Fruit fly (Drosophila melanogaster) whole organism, embryonic: ENCODE results near the gene ghi.

Experiments
- Atf-2 ChIP-seq: fragments of 200-800 bp; sonication (Bioruptor generic); optimal IDR thresholded peaks from 2 replicates; lab custom pipeline; 2016; ENCODE audit warnings: missing biosample characterization, missing genetic modification characterization
- C15 ChIP-seq: fragments of 200-800 bp; sonication (Bioruptor generic); IDR thresholded peaks from 3 replicates; pipeline ENCODE4 v1.3.6; 2022; ENCODE audit warnings: missing biosample characterization, missing genetic modification characterization
- CG1024 ChIP-seq: fragments of 200-800 bp; sonication (Bioruptor generic); IDR thresholded peaks from 2 replicates; pipeline ENCODE4 v1.3.6; 2022; ENCODE audit warnings: missing biosample characterization, missing genetic modification characterization
- CG10274 ChIP-seq: fragments of 200-800 bp; sonication (Bioruptor generic); optimal IDR thresholded peaks from 3 replicates; lab custom pipeline; 2017; ENCODE audit warnings: missing biosample characterization, mild to moderate bottlenecking, missing genetic modification characterization
- CG10366 ChIP-seq: fragments of 200-800 bp; sonication (Bioruptor generic); IDR thresholded peaks from 2 replicates; pipeline ENCODE4 v1.3.6; 2022; ENCODE audit warnings: missing biosample characterization, missing genetic modification characterization
- CG10654 ChIP-seq: fragments of 200-800 bp; sonication (Bioruptor generic); optimal IDR thresholded peaks from 2 replicates; lab custom pipeline; 2016; ENCODE audit warnings: missing biosample characterization, missing genetic modification characterization
- CG11504 ChIP-seq: fragments of 200-800 bp; sonication (Bioruptor generic); optimal IDR thresholded peaks from 3 replicates; lab custom pipeline; 2019; ENCODE audit warnings: missing biosample characterization, mild to moderate bottlenecking, missing genetic modification characterization, moderate library complexity
- CG12219 ChIP-seq: fragments of 200-800 bp; sonication (Bioruptor generic); optimal IDR thresholded peaks from 3 replicates; lab custom pipeline; 2018; ENCODE audit warnings: missing biosample characterization, mild to moderate bottlenecking, missing genetic modification characterization
- CG12942 ChIP-seq: fragments of 200-800 bp; sonication (Bioruptor generic); optimal IDR thresholded peaks from 3 replicates; lab custom pipeline; 2016; ENCODE audit warnings: missing biosample characterization, missing genetic modification characterization
- CG13424 ChIP-seq: fragments of 200-800 bp; sonication (Bioruptor generic); optimal IDR thresholded peaks from 2 replicates; lab custom pipeline; 2019; ENCODE audit warnings: missing biosample characterization, mild to moderate bottlenecking, missing genetic modification characterization, moderate library complexity
- CG14667 ChIP-seq: fragments of 200-800 bp; sonication (Bioruptor generic); IDR thresholded peaks from 2 replicates; pipeline ENCODE4 v1.3.6; 2022; ENCODE audit warnings: missing biosample characterization, missing genetic modification characterization
- CG15601 ChIP-seq: fragments of 200-800 bp; sonication (Bioruptor generic); optimal IDR thresholded peaks from 3 replicates; lab custom pipeline; 2019; ENCODE audit warnings: missing biosample characterization, mild to moderate bottlenecking, missing genetic modification characterization, moderate library complexity
- CG17829 ChIP-seq: fragments of 200-800 bp; optimal IDR thresholded peaks from 2 replicates; lab custom pipeline; 2019; ENCODE audit warnings: missing biosample characterization, mild to moderate bottlenecking, missing genetic modification characterization, moderate library complexity
- CG18476 ChIP-seq: fragments of 200-800 bp; sonication (Bioruptor generic); optimal IDR thresholded peaks from 2 replicates; lab custom pipeline; 2016; ENCODE audit warnings: missing biosample characterization, mild to moderate bottlenecking, missing genetic modification characterization
- CG2712 ChIP-seq: fragments of 200-800 bp; optimal IDR thresholded peaks from 3 replicates; lab custom pipeline; 2019; ENCODE audit warnings: missing biosample characterization, mild to moderate bottlenecking, missing genetic modification characterization, moderate library complexity
- CG30403 ChIP-seq: fragments of 200-800 bp; sonication (Bioruptor generic); optimal IDR thresholded peaks from 3 replicates; lab custom pipeline; 2016; ENCODE audit warnings: missing biosample characterization, missing genetic modification characterization
- CG3163 ChIP-seq: fragments of 200-800 bp; sonication (Bioruptor generic); optimal IDR thresholded peaks from 3 replicates; lab custom pipeline; 2016; ENCODE audit warnings: missing biosample characterization, missing genetic modification characterization
- CG33557 ChIP-seq: fragments of 200-800 bp; sonication (Bioruptor generic); optimal IDR thresholded peaks from 2 replicates; lab custom pipeline; 2019; ENCODE audit warnings: missing biosample characterization, mild to moderate bottlenecking, missing genetic modification characterization, moderate library complexity
- CG4424 ChIP-seq: fragments of 200-800 bp; sonication (Bioruptor generic); optimal IDR thresholded peaks from 3 replicates; lab custom pipeline; 2016; ENCODE audit warnings: missing biosample characterization, missing genetic modification characterization
- CG6683 ChIP-seq: fragments of 200-800 bp; sonication (Bioruptor generic); optimal IDR thresholded peaks from 2 replicates; lab custom pipeline; 2017; ENCODE audit warnings: missing biosample characterization, mild to moderate bottlenecking, missing genetic modification characterization, missing genetic modification reagents
- CG8089 ChIP-seq: fragments of 200-800 bp; sonication (Bioruptor generic); optimal IDR thresholded peaks from 3 replicates; lab custom pipeline; 2016; ENCODE audit warnings: missing biosample characterization, missing genetic modification characterization
- CG8281 ChIP-seq: fragments of 200-800 bp; sonication (Bioruptor generic); optimal IDR thresholded peaks from 2 replicates; lab custom pipeline; 2018; ENCODE audit warnings: missing biosample characterization, mild to moderate bottlenecking, missing genetic modification characterization, moderate library complexity
- CG8765 ChIP-seq: fragments of 200-800 bp; sonication (Bioruptor generic); IDR thresholded peaks from 2 replicates; pipeline ENCODE4 v1.3.6; 2022; ENCODE audit warnings: missing biosample characterization, missing genetic modification characterization
- CG9609 ChIP-seq: fragments of 200-800 bp; sonication (Bioruptor generic); optimal IDR thresholded peaks from 3 replicates; lab custom pipeline; 2016; ENCODE audit warnings: missing biosample characterization, missing genetic modification characterization
- CkIIα-i1 ChIP-seq: fragments of 200-800 bp; sonication (Bioruptor generic); IDR thresholded peaks from 2 replicates; pipeline ENCODE4 v1.3.6; 2022; ENCODE audit warnings: missing biosample characterization, missing genetic modification characterization
- Ets97D ChIP-seq: fragments of 200-800 bp; sonication (Bioruptor generic); optimal IDR thresholded peaks from 3 replicates; lab custom pipeline; 2016; ENCODE audit warnings: missing biosample characterization, missing genetic modification characterization
- HLHmδ ChIP-seq: fragments of 200-800 bp; sonication (Bioruptor generic); optimal IDR thresholded peaks from 2 replicates; lab custom pipeline; 2018; ENCODE audit warnings: missing biosample characterization, mild to moderate bottlenecking, missing genetic modification characterization, moderate library complexity
- Hey ChIP-seq: fragments of 200-800 bp; sonication (Bioruptor generic); optimal IDR thresholded peaks from 3 replicates; lab custom pipeline; 2018; ENCODE audit warnings: missing biosample characterization, mild to moderate bottlenecking, missing genetic modification characterization
- Hr3 ChIP-seq: fragments of 200-800 bp; sonication (Bioruptor generic); optimal IDR thresholded peaks from 3 replicates; lab custom pipeline; 2016; ENCODE audit warnings: missing biosample characterization, missing genetic modification characterization
- Myb ChIP-seq: fragments of 200-800 bp; sonication (Bioruptor generic); optimal IDR thresholded peaks from 2 replicates; lab custom pipeline; 2016; ENCODE audit warnings: missing biosample characterization, missing genetic modification characterization
- Opbp ChIP-seq: fragments of 200-800 bp; sonication (Bioruptor generic); IDR thresholded peaks from 3 replicates; pipeline ENCODE4 v1.3.6; 2022; ENCODE audit warnings: missing biosample characterization, missing genetic modification characterization; ENCODE audit not compliant: partially characterized antibody
- Six4 ChIP-seq: fragments of 200-800 bp; sonication (Bioruptor generic); optimal IDR thresholded peaks from 2 replicates; lab custom pipeline; 2016; ENCODE audit warnings: missing biosample characterization, missing genetic modification characterization
- Tbp ChIP-seq: fragments of >200 bp; optimal IDR thresholded peaks from 2 replicates; lab custom pipeline; 2018; ENCODE audit warnings: missing biosample characterization, missing genetic modification characterization
- Vsx1 ChIP-seq: fragments of 200-800 bp; sonication (Bioruptor generic); optimal IDR thresholded peaks from 2 replicates; lab custom pipeline; 2017; ENCODE audit warnings: missing biosample characterization, mild to moderate bottlenecking, missing genetic modification characterization, missing genetic modification reagents
- Xbp1 ChIP-seq: fragments of 200-800 bp; sonication (Bioruptor generic); optimal IDR thresholded peaks from 3 replicates; lab custom pipeline; 2016; ENCODE audit warnings: missing biosample characterization, mild to moderate bottlenecking, missing genetic modification characterization
- YL-1 ChIP-seq: fragments of 200-800 bp; sonication (Bioruptor generic); optimal IDR thresholded peaks from 3 replicates; lab custom pipeline; 2017; ENCODE audit warnings: missing biosample characterization, mild to moderate bottlenecking, missing genetic modification characterization
- abd-A ChIP-seq: fragments of 200-800 bp; sonication (Bioruptor generic); optimal IDR thresholded peaks from 3 replicates; lab custom pipeline; 2019; ENCODE audit warnings: missing biosample characterization, mild to moderate bottlenecking, missing genetic modification characterization, moderate library complexity
- cato ChIP-seq: fragments of 200-800 bp; sonication (Bioruptor generic); optimal IDR thresholded peaks from 2 replicates; lab custom pipeline; 2016; ENCODE audit warnings: missing biosample characterization, missing genetic modification characterization, borderline replicate concordance
- chif ChIP-seq, 2 experiments: fragments of 200-800 bp; sonication (Bioruptor generic); optimal IDR thresholded peaks; 3 replicates each; lab custom pipeline; 2016; ENCODE audit warnings: missing biosample characterization in 2 of 2, missing genetic modification characterization in 2 of 2
- chm ChIP-seq: fragments of 200-800 bp; sonication (Bioruptor generic); IDR thresholded peaks from 2 replicates; pipeline ENCODE4 v1.3.6; 2022; ENCODE audit warnings: missing biosample characterization, missing genetic modification characterization
- cwo ChIP-seq: fragments of 200-800 bp; sonication (Bioruptor generic); optimal IDR thresholded peaks from 3 replicates; lab custom pipeline; 2017; ENCODE audit warnings: missing biosample characterization, missing genetic modification characterization, mild to moderate bottlenecking, moderate library complexity, missing genetic modification reagents
- dati ChIP-seq: fragments of 200-800 bp; sonication (Bioruptor generic); IDR thresholded peaks from 2 replicates; pipeline ENCODE4 v1.3.6; 2022; ENCODE audit warnings: missing biosample characterization, missing genetic modification characterization
- grau ChIP-seq: fragments of 200-800 bp; optimal IDR thresholded peaks from 3 replicates; lab custom pipeline; 2019; ENCODE audit warnings: missing biosample characterization, mild to moderate bottlenecking, missing genetic modification characterization, moderate library complexity
- kay ChIP-seq: fragments of 200-800 bp; sonication (Bioruptor generic); optimal IDR thresholded peaks from 2 replicates; lab custom pipeline; 2016; ENCODE audit warnings: missing biosample characterization, missing genetic modification characterization
- sim ChIP-seq: fragments of 200-800 bp; sonication (Bioruptor generic); IDR thresholded peaks from 2 replicates; pipeline ENCODE4 v1.3.6; 2022; ENCODE audit warnings: missing biosample characterization, missing genetic modification characterization
- slbo ChIP-seq: fragments of 200-800 bp; sonication (Bioruptor generic); IDR thresholded peaks from 2 replicates; pipeline ENCODE4 v1.3.6; 2022; ENCODE audit warnings: missing biosample characterization, missing genetic modification characterization
- ttk ChIP-seq: fragments of 200-800 bp; sonication (Bioruptor generic); IDR thresholded peaks from 2 replicates; pipeline ENCODE4 v2.1.2; 2022; ENCODE audit warnings: missing biosample characterization, missing genetic modification characterization
- usp ChIP-seq: fragments of >200 bp; optimal IDR thresholded peaks from 2 replicates; lab custom pipeline; 2017; ENCODE audit warnings: missing biosample characterization, missing genetic modification characterization
- zen2 ChIP-seq: fragments of 200-800 bp; sonication (Bioruptor generic); IDR thresholded peaks from 3 replicates; pipeline ENCODE4 v1.3.6; 2022; ENCODE audit warnings: missing biosample characterization, missing genetic modification characterization; ENCODE audit not compliant: partially characterized antibody
- zfh1 ChIP-seq: fragments of 200-800 bp; sonication (Bioruptor generic); IDR thresholded peaks from 3 replicates; pipeline ENCODE4 v1.3.6; 2022; ENCODE audit warnings: missing biosample characterization, missing genetic modification characterization

The ghi gene

DNA sequence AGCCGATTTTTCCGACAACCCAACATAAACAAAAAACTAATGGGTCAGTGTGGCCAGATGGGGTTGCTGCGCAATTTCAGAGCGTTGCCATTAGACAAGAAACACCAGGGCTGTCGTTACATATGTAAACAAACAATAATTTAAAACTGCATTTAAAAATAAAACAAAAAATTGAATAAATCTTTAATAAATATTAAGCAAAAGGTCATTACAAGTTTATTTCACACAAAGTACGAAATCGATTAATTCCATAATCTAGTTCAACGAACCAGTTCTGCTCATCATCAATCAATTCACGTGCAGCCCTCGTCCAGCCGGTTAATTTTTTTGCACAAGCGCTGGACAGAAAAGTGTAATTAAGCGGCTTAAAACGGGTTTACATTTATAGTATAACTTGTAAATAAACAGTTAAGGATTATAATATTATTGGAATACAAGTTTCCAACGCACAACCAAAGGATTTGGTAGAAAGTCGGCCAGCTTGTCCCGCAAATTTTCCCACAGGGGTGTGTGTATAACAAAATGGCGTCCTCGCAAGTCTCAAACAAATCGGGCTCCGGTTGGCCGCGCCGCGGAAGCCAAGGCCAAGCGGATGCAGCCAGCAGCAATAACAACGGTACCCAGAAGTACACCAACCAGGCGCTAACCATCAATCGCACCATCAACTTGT is 40.8 kb upstream of the ghi start, which contains the start of the genes CG4022 and Cpsf5 (continued):
- TF ChIP-seq C15 (peak; percentile 79; the same call in 1 of the 3 replicates), CG10274 (no peak), HLHmδ (GFP tag; lab: Kevin White, UChicago) (no peak), CG12942 (GFP tag; lab: Kevin White, UChicago) (peak; percentile 73), Tbp (GFP tag; lab: Kevin White, UChicago) (no peak), CG9609 (GFP tag; lab: Kevin White, UChicago) (peak; percentile 50), CG18476 (GFP tag; lab: Kevin White, UChicago) (peak; percentile 68), CG33557 (GFP tag; lab: Kevin White, UChicago) (peak; percentile 86), CG8765 (GFP tag; lab: Robert Waterston, UW) (peak; percentile 66; the same call in 1 of the 2 replicates), Xbp1 (peak; percentile 84), usp (GFP tag; lab: Kevin White, UChicago) (no peak), chm (GFP tag; lab: Robert Waterston, UW) (peak; percentile 50; the same call in 1 of the 2 replicates), chif (GFP tag; optimal IDR thresholded peaks at IDR 0.05; lab: Kevin White, UChicago) (peak; percentile 63 to 70), CG30403 (GFP tag; lab: Kevin White, UChicago) (peak; percentile 90), Myb (GFP tag; lab: Kevin White, UChicago) (peak; percentile 44), CG17829 (peak; percentile 91), zen2 (GFP tag; lab: Robert Waterston, UW) (no peak; the same call in 2 of the 3 replicates), slbo (GFP tag; lab: Robert Waterston, UW) (peak; percentile 90), CG6683 (GFP tag; lab: Kevin White, UChicago) (peak; percentile 53), CG8089 (GFP tag; lab: Kevin White, UChicago) (peak; percentile 20), CG1024 (GFP tag; lab: Robert Waterston, UW) (peak; percentile 66), CG12219 (GFP tag; lab: Kevin White, UChicago) (peak; percentile 69), grau (tag; lab: Kevin White, UChicago) (peak; percentile 86), Hr3 (GFP tag; lab: Kevin White, UChicago) (peak; percentile 75), CG13424 (tag; lab: Kevin White, UChicago) (peak; percentile 92), zfh1 (GFP tag; lab: Robert Waterston, UW) (peak; percentile 83), Ets97D (GFP tag; lab: Kevin White, UChicago) (peak; percentile 63), kay (GFP tag; lab: Kevin White, UChicago) (peak; percentile 71), Opbp (GFP tag; lab: Robert Waterston, UW) (no peak), CG14667 (peak; percentile 68), CG15601 (tag; lab: Kevin White, UChicago) (peak; percentile 86), ttk (peak; percentile 77), CG8281 (peak; percentile 36), cato (peak; percentile 54), abd-A (tag; lab: Kevin White, UChicago) (peak; percentile 97), CG11504 (peak; percentile 82), sim (GFP tag; lab: Robert Waterston, UW) (no peak), CkIIα-i1 (no peak), dati (peak; percentile 25; the same call in 1 of the 2 replicates), YL-1 (GFP tag; lab: Kevin White, UChicago) (peak; percentile 88), Vsx1 (GFP tag; lab: Kevin White, UChicago) (no peak), CG4424 (GFP tag; lab: Kevin White, UChicago) (peak; percentile 86), CG3163 (peak; percentile 18), Six4 (GFP tag; lab: Kevin White, UChicago) (peak; percentile 69), Atf-2 (GFP tag; lab: Kevin White, UChicago) (no peak), Hey (no peak), CG2712 (tag; lab: Kevin White, UChicago) (peak; percentile 91), CG10366 (GFP tag; lab: Robert Waterston, UW) (peak; percentile 86), cwo (GFP tag; lab: Kevin White, UChicago) (peak; percentile 58), CG10654 (peak; percentile 80)
